Worm (Caenorhabditis elegans): ENCODE results near the gene dod-3.

The dod-3 gene

DNA sequence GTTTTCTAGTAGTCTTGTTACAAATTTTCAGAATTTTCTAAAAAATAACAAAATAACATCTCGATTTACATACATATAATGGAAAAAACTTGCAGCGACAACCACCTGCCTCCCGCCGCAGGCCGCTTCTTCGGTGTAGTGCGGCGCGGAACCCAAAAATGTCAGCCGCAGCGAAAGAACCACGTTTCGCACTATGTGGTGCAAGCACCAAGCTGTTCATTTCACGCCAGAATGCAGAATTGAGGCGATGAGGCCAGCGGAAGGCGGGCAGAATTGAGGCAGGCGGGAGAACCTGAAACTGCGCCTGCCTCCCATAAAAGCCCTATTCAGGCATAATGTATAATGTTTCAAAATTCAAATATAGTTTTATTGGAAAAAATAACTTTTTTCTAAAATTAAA is 30.6 kb upstream of the dod-3 start:
- TF ChIP-seq hlh-8 (tag; optimal IDR thresholded peaks at IDR 0.05) (no peak), C08G9.2 (tag; optimal IDR thresholded peaks at IDR 0.05) (no peak), F13H6.1 (tag; optimal IDR thresholded peaks at IDR 0.05) (no peak), ceh-34 (tag; optimal IDR thresholded peaks at IDR 0.05) (no peak), pha-2 (tag; optimal IDR thresholded peaks at IDR 0.05) (no peak), ceh-6 (GFP tag; optimal IDR thresholded peaks at IDR 0.05) (no peak), ceh-14 (tag; optimal IDR thresholded peaks at IDR 0.05) (no peak), C38D4.7 (GFP tag; optimal IDR thresholded peaks at IDR 0.05) (no peak), sdc-2 (tag; optimal IDR thresholded peaks at IDR 0.05) (no peak), dmd-4 (tag; optimal IDR thresholded peaks at IDR 0.05; ENCODE audit: borderline replicate concordance) (no peak), pat-9 (tag; optimal IDR thresholded peaks at IDR 0.05) (no peak), unc-3 (GFP tag; conservative IDR thresholded peaks at IDR 0.05) (no peak), unc-3 (tag; optimal IDR thresholded peaks at IDR 0.05) (no peak), syd-9 (tag; optimal IDR thresholded peaks at IDR 0.05) (no peak), rnt-1 (tag; optimal IDR thresholded peaks at IDR 0.05) (no peak), ceh-45 (GFP tag; IDR thresholded peaks at IDR 0.05) (no peak), npax-4 (tag; optimal IDR thresholded peaks at IDR 0.05) (no peak), nhr-11 (tag; optimal IDR thresholded peaks at IDR 0.05) (no peak)

DNA sequence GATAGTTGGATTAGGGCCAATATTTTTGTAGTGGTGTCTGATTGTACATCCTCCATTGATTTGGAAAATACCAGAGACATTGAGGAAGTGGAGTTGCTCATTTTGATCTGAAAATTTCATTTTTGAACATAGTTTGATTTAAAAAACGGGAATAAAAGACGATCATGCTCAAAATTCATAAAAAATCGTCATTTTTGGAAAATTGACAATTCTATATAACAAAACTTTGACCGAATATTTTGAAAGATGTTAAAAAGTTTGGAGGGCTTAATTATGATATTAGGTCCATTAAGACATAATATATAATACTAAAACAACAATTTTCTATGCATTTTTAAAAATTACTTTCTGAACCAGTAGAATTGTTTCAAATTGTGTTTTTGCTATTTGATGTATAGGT is 28.6 kb upstream of the dod-3 start, which contains the start of gene srg-58:
Gene srg-58, minus strand, starts transcription at position 101 of the 400 bp plus-strand sequence.
- TF ChIP-seq K09A11.1 (tag; optimal IDR thresholded peaks at IDR 0.05; ENCODE audit: insufficient read depth) = no peak
- TF ChIP-seq sox-2 (GFP tag; IDR thresholded peaks at IDR 0.05) = no peak
- no peak for TF ChIP-seq fkh-10 (GFP tag; optimal IDR thresholded peaks at IDR 0.05)
- no peak for TF ChIP-seq pha-2 (tag; optimal IDR thresholded peaks at IDR 0.05)
- no peak for TF ChIP-seq zip-5 (tag; optimal IDR thresholded peaks at IDR 0.05)
- no peak for TF ChIP-seq ceh-18 (tag; optimal IDR thresholded peaks at IDR 0.05)
- no peak for TF ChIP-seq lin-11 (tag; optimal IDR thresholded peaks at IDR 0.05)
- no peak for TF ChIP-seq pros-1 (tag; optimal IDR thresholded peaks at IDR 0.05)
- TF ChIP-seq npax-4 (tag; optimal IDR thresholded peaks at IDR 0.05) = no peak
- no peak for TF ChIP-seq elt-4 (tag; optimal IDR thresholded peaks at IDR 0.05)
- no peak for TF ChIP-seq ets-4 (tag; optimal IDR thresholded peaks at IDR 0.05)
- no peak for TF ChIP-seq che-1 (tag; optimal IDR thresholded peaks at IDR 0.05)
- TF ChIP-seq ref-2 (tag; optimal IDR thresholded peaks at IDR 0.05) = no peak

DNA sequence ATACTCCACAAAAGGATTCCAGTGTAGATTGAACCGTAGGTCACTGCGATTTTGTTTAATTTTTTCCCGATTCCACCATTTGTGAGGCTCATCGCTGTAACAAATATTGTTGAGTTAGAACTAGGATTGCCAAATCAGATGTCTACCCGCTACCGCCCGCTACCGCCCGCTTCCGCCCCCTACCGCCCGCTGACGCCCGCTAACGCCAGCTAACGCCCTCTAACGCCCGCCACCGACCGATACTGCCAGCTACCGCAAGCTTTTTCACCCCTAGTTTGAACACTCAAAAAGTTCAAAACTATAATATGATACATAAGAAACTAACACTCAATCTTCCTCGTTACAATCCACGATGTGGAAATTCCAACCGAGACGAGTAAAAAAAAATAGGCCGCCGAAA is 27.5 kb upstream of the dod-3 start:
- TF ChIP-seq fkh-10 (GFP tag; optimal IDR thresholded peaks at IDR 0.05) (no peak), elt-4 (tag; optimal IDR thresholded peaks at IDR 0.05) (no peak), unc-3 (GFP tag; conservative IDR thresholded peaks at IDR 0.05) (no peak), unc-3 (tag; optimal IDR thresholded peaks at IDR 0.05) (no peak), ahr-1 (tag; optimal IDR thresholded peaks at IDR 0.05) (no peak), ceh-6 (GFP tag; optimal IDR thresholded peaks at IDR 0.05) (no peak), lin-11 (tag; optimal IDR thresholded peaks at IDR 0.05) (no peak), pros-1 (tag; optimal IDR thresholded peaks at IDR 0.05) (no peak), pax-1 (tag; optimal IDR thresholded peaks at IDR 0.05) (no peak), ceh-14 (tag; optimal IDR thresholded peaks at IDR 0.05) (no peak), ceh-48 (tag; optimal IDR thresholded peaks at IDR 0.05) (no peak), gmeb-2 (tag; optimal IDR thresholded peaks at IDR 0.05) (no peak), unc-86 (tag; optimal IDR thresholded peaks at IDR 0.05) (no peak), pag-3 (tag; optimal IDR thresholded peaks at IDR 0.05; ENCODE audit: borderline replicate concordance) (no peak)

DNA sequence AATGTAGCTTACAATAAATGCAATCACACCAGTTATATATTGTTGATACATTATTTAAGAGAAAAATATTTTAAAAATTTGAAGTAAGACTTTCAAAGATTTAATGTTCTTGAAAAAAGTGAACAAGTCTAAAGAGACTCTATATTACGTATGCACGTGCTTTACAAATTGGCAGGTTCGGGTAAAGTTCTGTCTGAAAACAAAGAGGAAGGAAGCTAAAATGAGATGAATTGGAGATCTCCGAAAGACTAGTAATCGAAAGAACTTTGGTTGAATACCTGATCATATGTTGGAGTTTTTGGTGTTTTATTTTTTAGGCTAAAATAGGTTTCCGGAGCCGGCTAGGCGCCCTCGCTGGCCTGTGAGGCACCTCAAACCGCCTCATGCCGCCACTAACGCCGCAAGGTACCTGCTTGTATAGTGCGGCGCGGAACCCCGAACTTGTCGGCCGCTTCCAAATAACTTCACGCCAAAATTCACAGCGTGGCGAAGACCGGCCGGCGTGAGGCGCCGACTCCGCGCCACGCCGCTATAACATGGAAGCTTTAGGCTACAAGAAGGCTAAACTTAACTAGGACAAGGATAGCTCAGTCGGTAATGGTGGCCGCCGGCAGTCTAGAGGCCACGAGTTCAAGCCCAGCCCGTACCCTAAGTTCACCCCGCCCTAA is 26.5 kb upstream of the dod-3 start, which contains the start of gene srx-28:
Gene srx-28, minus strand, starts transcription at position 51 of the 668 bp plus-strand sequence.
- TF ChIP-seq ceh-14 (tag; optimal IDR thresholded peaks at IDR 0.05) (no peak), ceh-19 (GFP tag; optimal IDR thresholded peaks at IDR 0.05) (no peak), pha-2 (tag; optimal IDR thresholded peaks at IDR 0.05) (no peak), ceh-34 (tag; optimal IDR thresholded peaks at IDR 0.05) (no peak), ref-2 (tag; optimal IDR thresholded peaks at IDR 0.05) (no peak), hlh-8 (tag; optimal IDR thresholded peaks at IDR 0.05) (no peak), pqm-1 (tag; optimal IDR thresholded peaks at IDR 0.05) (no peak), K09A11.1 (tag; optimal IDR thresholded peaks at IDR 0.05; ENCODE audit: insufficient read depth) (no peak), ceh-22 (tag; optimal IDR thresholded peaks at IDR 0.05) (no peak), syd-9 (tag; optimal IDR thresholded peaks at IDR 0.05) (no peak), hlh-13 (GFP tag; optimal IDR thresholded peaks at IDR 0.05) (no peak), ceh-31 (tag; optimal IDR thresholded peaks at IDR 0.05) (no peak), rnt-1 (tag; optimal IDR thresholded peaks at IDR 0.05) (no peak), pros-1 (tag; optimal IDR thresholded peaks at IDR 0.05) (no peak), pag-3 (tag; optimal IDR thresholded peaks at IDR 0.05; ENCODE audit: borderline replicate concordance) (no peak), unc-86 (tag; optimal IDR thresholded peaks at IDR 0.05) (no peak), fkh-6 (tag; optimal IDR thresholded peaks at IDR 0.05) (no peak), zip-5 (tag; optimal IDR thresholded peaks at IDR 0.05) (no peak)
